Worm (Caenorhabditis elegans) whole organism, L4 larva: Measurements from ENCODE around the gene fmo-3.

Experiments
- Y75B8A.6 ChIP-seq: fragments of 200-800 bp; sonication (Bioruptor generic); IDR thresholded peaks from 2 replicates; pipeline ENCODE4 v1.3.6; 2022; ENCODE audit warnings: missing genetic modification reagents, missing genetic modification characterization, missing compliant biosample characterization
- ZK546.5 ChIP-seq, 2 experiments: sonication (generic microtip); optimal IDR thresholded peaks; 2 replicates each; lab custom pipeline; 2017; ENCODE audit warnings: missing biosample characterization in 2 of 2, missing genetic modification characterization in 2 of 2
- ceh-28 ChIP-seq: fragments of 150-350 bp; optimal IDR thresholded peaks from 2 replicates; lab custom pipeline; 2014; ENCODE audit warnings: missing biosample characterization, missing genetic modification reagents, missing genetic modification characterization
- fkh-10 ChIP-seq: fragments of 150-350 bp; optimal IDR thresholded peaks from 2 replicates; lab custom pipeline; 2014; ENCODE audit warnings: missing biosample characterization, missing genetic modification reagents, missing genetic modification characterization
- jun-1 ChIP-seq: fragments of 150-350 bp; optimal IDR thresholded peaks from 2 replicates; lab custom pipeline; 2014; ENCODE audit warnings: missing biosample characterization, missing genetic modification reagents, missing genetic modification characterization
- lim-7 ChIP-seq: fragments of 200-800 bp; sonication (Bioruptor generic); IDR thresholded peaks from 2 replicates; pipeline ENCODE4 v1.3.6; 2022; ENCODE audit warnings: missing genetic modification characterization, missing compliant biosample characterization
- lir-3 ChIP-seq: sonication (generic microtip); optimal IDR thresholded peaks from 2 replicates; lab custom pipeline; 2016; ENCODE audit warnings: mild to moderate bottlenecking, missing genetic modification characterization, missing compliant biosample characterization
- mdt-29 ChIP-seq: fragments of 200-800 bp; sonication (Bioruptor generic); IDR thresholded peaks from 2 replicates; pipeline ENCODE4 v1.3.6; 2022; ENCODE audit warnings: missing genetic modification reagents, missing genetic modification characterization, missing compliant biosample characterization
- mep-1 ChIP-seq: fragments of 150-350 bp; sonication (generic microtip); optimal IDR thresholded peaks from 3 replicates; lab custom pipeline; 2014; ENCODE audit warnings: missing biosample characterization, missing genetic modification characterization
- zfp-3 ChIP-seq: fragments of 200-800 bp; sonication (Bioruptor generic); conservative IDR thresholded peaks from 2 replicates; pipeline ENCODE4 v1.3.6; 2022; ENCODE audit warnings: missing genetic modification reagents, missing genetic modification characterization, missing compliant biosample characterization

DNA sequence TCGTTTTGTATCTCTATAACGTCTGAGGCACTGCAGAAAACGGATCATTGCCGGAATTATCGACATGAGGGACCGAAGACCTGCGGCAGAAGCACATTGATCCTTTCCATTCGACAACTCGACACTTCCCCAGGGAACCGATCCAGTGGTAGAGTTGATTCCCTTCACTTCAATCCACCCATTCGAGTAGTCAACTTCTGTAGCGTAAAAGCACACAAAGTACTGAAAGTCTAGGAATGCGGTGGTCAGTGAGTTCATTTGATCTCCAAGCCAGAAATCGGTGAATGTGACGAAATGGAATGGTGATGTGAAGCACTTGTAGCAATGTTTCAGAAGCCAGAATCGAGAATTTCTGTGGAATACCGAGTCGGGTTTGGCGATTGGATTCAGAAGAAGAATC is 10.0 kb downstream of the fmo-3 start:
- TF ChIP-seq jun-1 (tag; lab: Kevin White, UChicago), result no peak
- TF ChIP-seq mep-1 (tag; lab: Kevin White, UChicago), result no peak
- no peak for TF ChIP-seq lim-7
- TF ChIP-seq ceh-28 (tag; lab: Kevin White, UChicago), result no peak
- no peak for TF ChIP-seq ZK546.5 (tag; optimal IDR thresholded peaks at IDR 0.05; lab: Kevin White, UChicago)
- no peak for TF ChIP-seq lir-3 (tag; lab: Kevin White, UChicago)
- TF ChIP-seq Y75B8A.6, result no peak
- TF ChIP-seq zfp-3, result no peak
- TF ChIP-seq mdt-29 (GFP tag; lab: Robert Waterston, UW), result no peak
- no peak for TF ChIP-seq fkh-10 (GFP tag; lab: Kevin White, UChicago)
